Fruit fly (Drosophila melanogaster): ENCODE results near the gene CG31368.

CG31368 gene

dm6 chr3R:11850917-11851897, 31.4 kb upstream of the CG31368 start (continued):
- TF ChIP-seq Eip74EF (GFP tag; optimal IDR thresholded peaks at IDR 0.05) (peak in 1 of 2 experiments; percentile 90), Atf6 (GFP tag; IDR thresholded peaks at IDR 0.05) (no peak), hbn (GFP tag; IDR thresholded peaks at IDR 0.05; ENCODE audit: partially characterized antibody) (no peak), Dref (GFP tag; IDR thresholded peaks at IDR 0.05) (no peak), ftz-f1 (GFP tag; optimal IDR thresholded peaks at IDR 0.05) (no peak), dan (GFP tag; IDR thresholded peaks at IDR 0.05) (peak; percentile 34; the same call in 1 of the 2 replicates), phol (tag; optimal IDR thresholded peaks at IDR 0.05) (peak; percentile 94), Myb (GFP tag; optimal IDR thresholded peaks at IDR 0.05) (peak; percentile 41), CG18764 (GFP tag; optimal IDR thresholded peaks at IDR 0.05) (peak; percentile 58), odd (GFP tag; optimal IDR thresholded peaks at IDR 0.05) (peak; percentile 51), CG14667 (GFP tag; IDR thresholded peaks at IDR 0.05) (no peak), Dip3 (GFP tag; optimal IDR thresholded peaks at IDR 0.05) (no peak), lilli (GFP tag; optimal IDR thresholded peaks at IDR 0.05) (peak; percentile 41), CG12219 (GFP tag; optimal IDR thresholded peaks at IDR 0.05) (peak; percentile 84), lmd (GFP tag; IDR thresholded peaks at IDR 0.05) (peak; percentile 85), CG12744 (GFP tag; optimal IDR thresholded peaks at IDR 0.05) (peak; percentile 6), CHES-1-like (GFP tag; optimal IDR thresholded peaks at IDR 0.05) (no peak), CG42726 (GFP tag; IDR thresholded peaks at IDR 0.05; ENCODE audit: partially characterized antibody) (no peak), Sox100B (GFP tag; optimal IDR thresholded peaks at IDR 0.05) (peak; percentile 91), CG11398 (GFP tag; optimal IDR thresholded peaks at IDR 0.05) (peak; percentile 73), PHDP (tag; optimal IDR thresholded peaks at IDR 0.05) (peak; percentile 85), CG9932 (GFP tag; IDR thresholded peaks at IDR 0.05) (no peak), Abd-B (GFP tag; optimal IDR thresholded peaks at IDR 0.05) (peak; percentile 69), CG14014 (GFP tag; IDR thresholded peaks at IDR 0.05) (no peak), pita (GFP tag; optimal IDR thresholded peaks at IDR 0.05) (no peak), CG4707 (GFP tag; optimal IDR thresholded peaks at IDR 0.05) (peak; percentile 71), Mrtf (GFP tag; IDR thresholded peaks at IDR 0.05) (no peak), disco-r (GFP tag; optimal IDR thresholded peaks at IDR 0.05) (peak; percentile 57), bab2 (GFP tag; optimal IDR thresholded peaks at IDR 0.05) (peak; percentile 74), GATAe (GFP tag; conservative IDR thresholded peaks at IDR 0.05) (no peak), CG10321 (GFP tag; IDR thresholded peaks at IDR 0.05) (no peak), CG34224 (GFP tag; IDR thresholded peaks at IDR 0.05; ENCODE audit: partially characterized antibody) (no peak), Hr51 (GFP tag; optimal IDR thresholded peaks at IDR 0.05) (peak in 1 of 2 experiments; percentile 77), gsb (GFP tag; IDR thresholded peaks at IDR 0.05) (no peak), Xbp1 (GFP tag; optimal IDR thresholded peaks at IDR 0.05) (peak; percentile 75), nerfin-2 (GFP tag; IDR thresholded peaks at IDR 0.05; ENCODE audit: partially characterized antibody) (no peak), bcd (GFP tag; optimal IDR thresholded peaks at IDR 0.05) (peak; percentile 79), prd (optimal IDR thresholded peaks at IDR 0.05) (no peak), prd (GFP tag; IDR thresholded peaks at IDR 0.05) (peak; percentile 80; the same call in 2 of the 3 replicates), vnd (GFP tag; IDR thresholded peaks at IDR 0.05; ENCODE audit: partially characterized antibody) (no peak), ttk (GFP tag; IDR thresholded peaks at IDR 0.05) (peak; percentile 51; the same call in 1 of the 2 replicates), CG18599 (GFP tag; optimal IDR thresholded peaks at IDR 0.05) (peak; percentile 52), CG4820 (GFP tag; optimal IDR thresholded peaks at IDR 0.05) (peak; percentile 81), sqz (GFP tag; optimal IDR thresholded peaks at IDR 0.05) (peak; percentile 78), Camta (GFP tag; optimal IDR thresholded peaks at IDR 0.05) (peak; percentile 82), slbo (GFP tag; IDR thresholded peaks at IDR 0.05) (no peak), CG33213 (GFP tag; optimal IDR thresholded peaks at IDR 0.05) (peak; percentile 50), onecut (GFP tag; IDR thresholded peaks at IDR 0.05) (peak; percentile 36)

Data from whole organism, embryonic.